Fruit fly (Drosophila melanogaster): Measurements from ENCODE around the gene Dci.
A peak's percentile ranks its signal among the peaks of the same experiment; 100 is the strongest.

The Dci gene

dm6 chr3L:821951-822350 is 29.2 kb upstream of the Dci start (continued):
- TF ChIP-seq sc (optimal IDR thresholded peaks at IDR 0.05) (no peak), sc (GFP tag; optimal IDR thresholded peaks at IDR 0.05) (peak; percentile 26), HLH3B (GFP tag; IDR thresholded peaks at IDR 0.05) (peak; percentile 83), CG32772 (GFP tag; IDR thresholded peaks at IDR 0.05) (peak; percentile 66), pros (GFP tag; optimal IDR thresholded peaks at IDR 0.05) (no peak), caup (GFP tag; optimal IDR thresholded peaks at IDR 0.05; ENCODE audit: severe bottlenecking) (peak; percentile 19), twi (tag; optimal IDR thresholded peaks at IDR 0.05) (peak; percentile 82), CG6175 (GFP tag; IDR thresholded peaks at IDR 0.05) (no peak), CG7928 (GFP tag; optimal IDR thresholded peaks at IDR 0.05) (no peak), dm (GFP tag; optimal IDR thresholded peaks at IDR 0.05) (peak; percentile 14), lov (optimal IDR thresholded peaks at IDR 0.05) (peak; percentile 62), lov (GFP tag; IDR thresholded peaks at IDR 0.05) (no peak), Ets97D (GFP tag; optimal IDR thresholded peaks at IDR 0.05) (no peak), CG4404 (GFP tag; IDR thresholded peaks at IDR 0.05) (peak; percentile 54), Hmx (GFP tag; optimal IDR thresholded peaks at IDR 0.05) (no peak), CG12299 (tag; optimal IDR thresholded peaks at IDR 0.05) (no peak), Sox100B (GFP tag; optimal IDR thresholded peaks at IDR 0.05) (peak; percentile 84), stc (GFP tag; IDR thresholded peaks at IDR 0.05) (peak; percentile 53; the same call in 1 of the 2 replicates), CG10543 (GFP tag; optimal IDR thresholded peaks at IDR 0.05) (no peak), wek (GFP tag; optimal IDR thresholded peaks at IDR 0.05) (peak; percentile 17), Vsx1 (GFP tag; optimal IDR thresholded peaks at IDR 0.05) (peak; percentile 60), CG15514 (GFP tag; optimal IDR thresholded peaks at IDR 0.05) (peak; percentile 59), HLHmδ (GFP tag; optimal IDR thresholded peaks at IDR 0.05) (peak; percentile 21), luna (GFP tag; optimal IDR thresholded peaks at IDR 0.05) (no peak), CG15601 (tag; optimal IDR thresholded peaks at IDR 0.05) (peak; percentile 61), ranshi (GFP tag; IDR thresholded peaks at IDR 0.05) (peak; percentile 80), CG10267 (tag; optimal IDR thresholded peaks at IDR 0.05) (peak; percentile 59), exex (tag; optimal IDR thresholded peaks at IDR 0.05) (no peak), CG17829 (tag; optimal IDR thresholded peaks at IDR 0.05) (peak; percentile 88), CG33213 (GFP tag; optimal IDR thresholded peaks at IDR 0.05) (no peak), CG13287 (GFP tag; IDR thresholded peaks at IDR 0.05; ENCODE audit: partially characterized antibody) (no peak), gce (GFP tag; IDR thresholded peaks at IDR 0.05) (0 out of 3 replicates have a peak, but pooled peaks have one; percentile 50), shn (GFP tag; optimal IDR thresholded peaks at IDR 0.05) (no peak), CG15011 (GFP tag; optimal IDR thresholded peaks at IDR 0.05) (peak; percentile 47), Hsf (GFP tag; optimal IDR thresholded peaks at IDR 0.05) (peak; percentile 53), CG1647 (GFP tag; optimal IDR thresholded peaks at IDR 0.05) (peak; percentile 20), Ravus (GFP tag; IDR thresholded peaks at IDR 0.05) (no peak; the same call in 1 of the 2 replicates), jigr1 (GFP tag; IDR thresholded peaks at IDR 0.05) (no peak), CG8089 (GFP tag; optimal IDR thresholded peaks at IDR 0.05) (peak; percentile 30), CG2712 (tag; optimal IDR thresholded peaks at IDR 0.05) (peak; percentile 88), Meics (GFP tag; optimal IDR thresholded peaks at IDR 0.05) (peak; percentile 64), ken (GFP tag; IDR thresholded peaks at IDR 0.05) (peak; percentile 73; the same call in 2 of the 3 replicates), CG2678 (tag; optimal IDR thresholded peaks at IDR 0.05) (peak; percentile 83), BEAF-32 (GFP tag; optimal IDR thresholded peaks at IDR 0.05) (no peak), CG18476 (GFP tag; optimal IDR thresholded peaks at IDR 0.05) (peak; percentile 29), Atf6 (GFP tag; IDR thresholded peaks at IDR 0.05) (peak; percentile 43; the same call in 1 of the 2 replicates), crp (GFP tag; optimal IDR thresholded peaks at IDR 0.05) (peak in 1 of 2 experiments; percentile 15), CG1602 (GFP tag; optimal IDR thresholded peaks at IDR 0.05) (peak; percentile 17), CG11456 (GFP tag; IDR thresholded peaks at IDR 0.05) (peak; percentile 60; the same call in 1 of the 3 replicates), jumu (GFP tag; optimal IDR thresholded peaks at IDR 0.05) (peak; percentile 32), bab2 (GFP tag; optimal IDR thresholded peaks at IDR 0.05) (peak; percentile 38)

Data from whole organism, embryonic.